Worm (Caenorhabditis elegans): ENCODE data around the gene F35A5.5.
A peak's percentile ranks its signal among the peaks of the same experiment; 100 is the strongest.

DNA sequence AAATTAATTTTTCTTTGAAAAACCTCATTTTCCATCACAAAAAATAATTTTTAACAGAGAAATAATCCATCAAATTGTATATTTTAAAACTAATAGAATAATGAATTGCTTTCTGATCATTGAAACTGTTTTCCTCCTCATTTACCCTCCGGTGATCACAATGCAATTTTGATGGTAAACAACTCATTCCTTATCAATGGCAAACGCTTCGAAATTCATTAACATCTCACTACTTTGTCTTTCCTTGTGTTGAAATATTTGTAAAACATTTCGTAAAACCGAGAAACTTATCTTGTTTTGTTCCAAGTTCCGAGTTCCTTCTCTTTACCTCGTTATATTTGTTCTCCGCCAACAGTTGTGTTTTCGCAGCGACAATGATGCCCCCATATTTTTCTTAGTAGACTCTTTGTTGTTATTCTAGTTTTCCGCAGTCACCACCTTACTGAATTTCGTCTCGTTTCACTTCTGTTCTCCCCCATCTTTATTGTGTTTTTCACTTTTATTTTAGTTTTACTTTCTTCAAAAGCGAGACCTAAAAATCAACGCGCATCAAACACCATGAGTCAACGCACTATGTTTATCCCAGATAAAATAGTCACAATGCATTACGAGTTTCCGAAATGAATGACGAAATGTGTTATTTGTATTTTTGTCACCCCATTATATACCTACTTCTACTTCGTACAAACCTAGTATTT lies 10.3 kb downstream of the F35A5.5 start:
- no peak for TF ChIP-seq K12H6.12 (tag; optimal IDR thresholded peaks at IDR 0.05)
- no peak for TF ChIP-seq ztf-26 (tag; optimal IDR thresholded peaks at IDR 0.05)
- no peak for TF ChIP-seq B0336.3 (GFP tag; IDR thresholded peaks at IDR 0.05)
- no peak for TF ChIP-seq snpc-4 (GFP tag; optimal IDR thresholded peaks at IDR 0.05)
- no peak for TF ChIP-seq snpc-4 (tag; optimal IDR thresholded peaks at IDR 0.05)
- no peak for TF ChIP-seq ceh-58 (GFP tag; IDR thresholded peaks at IDR 0.05)
- peak; percentile 31; the same call in 1 of the 2 replicates for TF ChIP-seq cebp-1 (GFP tag; IDR thresholded peaks at IDR 0.05)
- peak; percentile 58 for TF ChIP-seq cebp-1 (tag; optimal IDR thresholded peaks at IDR 0.05)

All from whole organism, young adult.